Worm (Caenorhabditis elegans) whole organism, L4 larva: ENCODE results near the gene F59B10.4.

Source experiments
- ZK546.5 ChIP-seq, 2 experiments: sonication (generic microtip); optimal IDR thresholded peaks; 2 replicates each; lab custom pipeline; 2017; ENCODE audit warnings: missing biosample characterization in 2 of 2, missing genetic modification characterization in 2 of 2
- ama-1 ChIP-seq: fragments of 150-350 bp; optimal IDR thresholded peaks from 2 replicates; lab custom pipeline; 2014; ENCODE audit warnings: inconsistent platforms, mixed read lengths
- daf-12 ChIP-seq: fragments of 150-350 bp; optimal IDR thresholded peaks from 2 replicates; lab custom pipeline; 2014; ENCODE audit warnings: missing biosample characterization, missing genetic modification reagents, missing genetic modification characterization
- duxl-1 ChIP-seq: sonication (generic microtip); optimal IDR thresholded peaks from 2 replicates; lab custom pipeline; 2016; ENCODE audit warnings: mild to moderate bottlenecking, missing genetic modification characterization, moderate library complexity, missing compliant biosample characterization; ENCODE audit not compliant: poor library complexity
- egl-27 ChIP-seq: sonication (generic microtip); optimal IDR thresholded peaks from 3 replicates; lab custom pipeline; 2017; ENCODE audit warnings: missing biosample characterization, missing genetic modification reagents, missing genetic modification characterization
- hlh-11 ChIP-seq: fragments of 200-800 bp; sonication (Bioruptor generic); optimal IDR thresholded peaks from 2 replicates; lab custom pipeline; 2018; ENCODE audit warnings: mild to moderate bottlenecking, missing genetic modification characterization, missing compliant biosample characterization
- lin-15B ChIP-seq: fragments of 150-350 bp; sonication (generic microtip); optimal IDR thresholded peaks from 3 replicates; lab custom pipeline; 2014; ENCODE audit warnings: missing biosample characterization, missing genetic modification characterization
- nhr-25 ChIP-seq: sonication (generic microtip); optimal IDR thresholded peaks from 2 replicates; lab custom pipeline; 2017; ENCODE audit warnings: missing genetic modification characterization, mild to moderate bottlenecking, missing compliant biosample characterization, antibody characterized with exemption, moderate library complexity, borderline replicate concordance; ENCODE audit not compliant: insufficient read depth
- nhr-76 ChIP-seq: fragments of 150-350 bp; optimal IDR thresholded peaks from 2 replicates; lab custom pipeline; 2014; ENCODE audit warnings: missing biosample characterization, missing genetic modification characterization
- pha-4 ChIP-seq, 2 experiments: fragments of 150-350 bp in 1 of 2; fragments of 200-800 bp in 1 of 2; sonication (Bioruptor generic) in 1 of 2; IDR thresholded peaks in 1 of 2; optimal IDR thresholded peaks in 1 of 2; 2 replicates each; pipeline versions ENCODE4 v1.3.6 to Lab custom; 2014 to 2022; ENCODE audit warnings: missing genetic modification characterization in 2 of 2, missing genetic modification reagents in 2 of 2, missing biosample characterization in 1 of 2, missing compliant biosample characterization in 1 of 2
- skn-1 ChIP-seq: fragments of 150-350 bp; optimal IDR thresholded peaks from 2 replicates; lab custom pipeline; 2014; ENCODE audit warnings: missing biosample characterization, missing genetic modification characterization
- snpc-1.2 ChIP-seq: fragments of 200-800 bp; sonication (Bioruptor generic); IDR thresholded peaks from 2 replicates; pipeline ENCODE4 v1.3.6; 2022; ENCODE audit warnings: missing genetic modification reagents, missing genetic modification characterization, missing compliant biosample characterization
- unc-39 ChIP-seq: sonication (generic microtip); optimal IDR thresholded peaks from 2 replicates; lab custom pipeline; 2017; ENCODE audit warnings: missing biosample characterization, missing genetic modification characterization
- ztf-11 ChIP-seq: fragments of 150-350 bp; optimal IDR thresholded peaks from 2 replicates; lab custom pipeline; 2014; ENCODE audit warnings: missing biosample characterization, missing genetic modification characterization

DNA sequence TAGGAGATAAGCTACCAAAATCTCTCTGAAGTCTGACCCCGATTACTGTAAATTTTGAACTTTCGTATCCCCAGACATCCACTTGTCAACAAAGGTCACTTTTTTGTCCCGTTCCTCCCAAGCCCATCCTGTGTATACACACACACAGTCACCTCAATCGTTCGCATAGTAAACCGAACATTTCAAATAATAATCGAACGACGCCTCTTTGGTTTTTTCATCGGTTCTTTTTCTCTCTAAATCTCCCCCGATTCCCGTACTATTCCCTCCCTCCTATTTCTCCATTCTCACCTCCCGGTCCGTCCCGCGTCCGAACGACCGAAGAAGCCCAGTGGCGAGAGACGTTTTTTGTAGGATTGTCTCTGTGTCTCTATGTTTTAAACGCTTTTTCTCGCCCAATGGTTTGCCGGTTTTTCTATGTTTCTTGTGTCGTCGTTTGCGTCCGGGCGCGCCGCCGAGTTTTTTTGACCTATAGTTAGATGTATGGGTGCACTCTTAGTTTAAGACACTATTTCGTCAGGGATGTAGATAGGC, 10.4 kb upstream of the F59B10.4 start:
- TF ChIP-seq egl-27 (tag; lab: Kevin White, UChicago) (no peak), unc-39 (tag; lab: Kevin White, UChicago) (no peak), lin-15B (tag; lab: Kevin White, UChicago) (no peak), nhr-25 (tag; lab: Kevin White, UChicago) (no peak), ama-1 (lab: Kevin White, UChicago) (no peak), hlh-11 (tag; lab: Kevin White, UChicago) (peak; percentile 78), daf-12 (tag; lab: Kevin White, UChicago) (no peak), ztf-11 (tag; lab: Kevin White, UChicago) (no peak), nhr-76 (tag; lab: Kevin White, UChicago) (no peak), skn-1 (tag; lab: Kevin White, UChicago) (no peak), pha-4 (GFP tag; IDR thresholded peaks at IDR 0.05; lab: Robert Waterston, UW) (no peak), pha-4 (tag; optimal IDR thresholded peaks at IDR 0.05; lab: Kevin White, UChicago) (peak; percentile 86), snpc-1.2 (no peak), ZK546.5 (tag; optimal IDR thresholded peaks at IDR 0.05; lab: Kevin White, UChicago) (no peak), duxl-1 (tag; lab: Kevin White, UChicago) (no peak)
